Fruit fly (Drosophila melanogaster) whole organism, adult: ENCODE results near the gene CG34302.

Experiments
- CG11617 ChIP-seq: fragments of 200-800 bp; sonication (Bioruptor generic); optimal IDR thresholded peaks from 2 replicates; lab custom pipeline; 2017; ENCODE audit warnings: mild to moderate bottlenecking, missing biosample characterization, missing genetic modification reagents, missing genetic modification characterization
- CG12768 ChIP-seq: fragments of 200-800 bp; sonication (Bioruptor generic); optimal IDR thresholded peaks from 2 replicates; lab custom pipeline; 2017; ENCODE audit warnings: missing biosample characterization, missing genetic modification characterization, mild to moderate bottlenecking, moderate library complexity, missing genetic modification reagents
- CG14711 ChIP-seq: fragments of 200-800 bp; sonication (Bioruptor generic); optimal IDR thresholded peaks from 2 replicates; lab custom pipeline; 2018; ENCODE audit warnings: missing biosample characterization, mild to moderate bottlenecking, missing genetic modification characterization, moderate library complexity
- CG1620 ChIP-seq: fragments of 200-800 bp; sonication (Bioruptor generic); optimal IDR thresholded peaks from 2 replicates; lab custom pipeline; 2016; ENCODE audit warnings: missing biosample characterization, missing genetic modification characterization
- CG33017 ChIP-seq: fragments of 200-800 bp; sonication (Bioruptor generic); optimal IDR thresholded peaks from 2 replicates; lab custom pipeline; 2018; ENCODE audit warnings: missing biosample characterization, mild to moderate bottlenecking, missing genetic modification characterization, moderate library complexity
- CG5204 ChIP-seq: fragments of 200-800 bp; sonication (Bioruptor generic); optimal IDR thresholded peaks from 2 replicates; lab custom pipeline; 2016; ENCODE audit warnings: missing biosample characterization, missing genetic modification characterization
- CG7045 ChIP-seq: fragments of 200-800 bp; sonication (Bioruptor generic); optimal IDR thresholded peaks from 2 replicates; lab custom pipeline; 2017; ENCODE audit warnings: missing biosample characterization, mild to moderate bottlenecking, missing genetic modification characterization
- CG7101 ChIP-seq: fragments of 200-800 bp; sonication (Bioruptor generic); optimal IDR thresholded peaks from 2 replicates; lab custom pipeline; 2018; ENCODE audit warnings: missing biosample characterization, mild to moderate bottlenecking, missing genetic modification characterization, moderate library complexity
- Clk ChIP-seq: fragments of 200-800 bp; sonication (Bioruptor generic); optimal IDR thresholded peaks from 2 replicates; lab custom pipeline; 2017; ENCODE audit warnings: missing biosample characterization, missing genetic modification characterization
- Crg-1 ChIP-seq: fragments of 200-800 bp; sonication (Bioruptor generic); optimal IDR thresholded peaks from 2 replicates; lab custom pipeline; 2016; ENCODE audit warnings: missing biosample characterization, missing genetic modification characterization
- Hr96 ChIP-seq: fragments of 200-800 bp; sonication (Bioruptor generic); optimal IDR thresholded peaks from 2 replicates; lab custom pipeline; 2016; ENCODE audit warnings: missing biosample characterization, missing genetic modification characterization
- Mnt ChIP-seq: fragments of 200-800 bp; sonication (Bioruptor generic); optimal IDR thresholded peaks from 2 replicates; lab custom pipeline; 2016; ENCODE audit warnings: missing biosample characterization, mild to moderate bottlenecking, missing genetic modification characterization
- bab1 ChIP-seq: fragments of 200-800 bp; sonication (Bioruptor generic); optimal IDR thresholded peaks from 3 replicates; lab custom pipeline; 2019; ENCODE audit warnings: missing biosample characterization, mild to moderate bottlenecking, missing genetic modification characterization, moderate library complexity
- cic ChIP-seq: fragments of 200-800 bp; sonication (Bioruptor generic); optimal IDR thresholded peaks from 2 replicates; lab custom pipeline; 2017; ENCODE audit warnings: missing biosample characterization, mild to moderate bottlenecking, missing genetic modification characterization, moderate library complexity
- cnc ChIP-seq, 2 experiments: fragments of >200 bp; optimal IDR thresholded peaks; 2 replicates each; lab custom pipeline; 2017
- kay ChIP-seq: fragments of 200-800 bp; sonication (Bioruptor generic); peaks from one replicate; lab custom pipeline; 2016; ENCODE audit warnings: missing biosample characterization, missing genetic modification characterization, borderline replicate concordance
- ovo ChIP-seq: fragments of 200-800 bp; sonication (Bioruptor generic); optimal IDR thresholded peaks from 2 replicates; lab custom pipeline; 2016; ENCODE audit warnings: missing biosample characterization, missing genetic modification characterization
- pad ChIP-seq: fragments of 200-800 bp; sonication (Bioruptor generic); optimal IDR thresholded peaks from 3 replicates; lab custom pipeline; 2017; ENCODE audit warnings: missing biosample characterization, missing genetic modification characterization, mild to moderate bottlenecking, moderate library complexity, missing genetic modification reagents
- tj ChIP-seq: fragments of 200-800 bp; sonication (Bioruptor generic); optimal IDR thresholded peaks from 3 replicates; lab custom pipeline; 2017; ENCODE audit warnings: missing biosample characterization, mild to moderate bottlenecking, missing genetic modification characterization, moderate library complexity
- toe ChIP-seq: fragments of 200-800 bp; sonication (Bioruptor generic); optimal IDR thresholded peaks from 2 replicates; lab custom pipeline; 2016; ENCODE audit warnings: missing biosample characterization, missing genetic modification characterization

The CG34302 gene

dm6 chr3R:9819777-9820176 is 3.8 kb downstream of the CG34302 start, which contains the start of gene CG9458:
CG9458 (minus strand) TSS chr3R:9819877.
- no peak for TF ChIP-seq Clk (GFP tag; lab: Kevin White, UChicago)
- TF ChIP-seq Crg-1 (GFP tag; lab: Kevin White, UChicago) = no peak
- TF ChIP-seq CG12768 = no peak
- no peak for TF ChIP-seq cnc (optimal IDR thresholded peaks at IDR 0.05; lab: Kevin White, UChicago)
- TF ChIP-seq CG5204 = no peak
- TF ChIP-seq toe (GFP tag; lab: Kevin White, UChicago) = no peak
- no peak for TF ChIP-seq CG7101 (tag; lab: Kevin White, UChicago)
- no peak for TF ChIP-seq cic (GFP tag; lab: Kevin White, UChicago)
- no peak for TF ChIP-seq CG11617 (GFP tag; lab: Kevin White, UChicago)
- no peak for TF ChIP-seq CG33017 (tag; lab: Kevin White, UChicago)
- no peak for TF ChIP-seq CG1620 (GFP tag; lab: Kevin White, UChicago)
- no peak for TF ChIP-seq bab1 (GFP tag; lab: Kevin White, UChicago)

- TF ChIP-seq tj (GFP tag; lab: Kevin White, UChicago) = no peak
- no peak for TF ChIP-seq CG1620 (GFP tag; lab: Kevin White, UChicago)
- no peak for TF ChIP-seq CG7045 (GFP tag; lab: Kevin White, UChicago)
- TF ChIP-seq CG5204 = no peak
- TF ChIP-seq CG33017 (tag; lab: Kevin White, UChicago) = no peak
- no peak for TF ChIP-seq ovo (GFP tag; lab: Kevin White, UChicago)
- TF ChIP-seq Hr96 (GFP tag; lab: Kevin White, UChicago) = no peak
Observed at dm6 chr3R:9818295-9818694, 5.3 kb downstream of the CG34302 start, which contains the start of gene CG9459. CG9459 (minus strand) TSS chr3R:9818395.

- no peak for TF ChIP-seq CG7101 (tag; lab: Kevin White, UChicago)
- TF ChIP-seq Crg-1 (GFP tag; lab: Kevin White, UChicago) = no peak
- no peak for TF ChIP-seq CG7045 (GFP tag; lab: Kevin White, UChicago)
- no peak for TF ChIP-seq CG5204
- TF ChIP-seq CG11617 (GFP tag; lab: Kevin White, UChicago) = no peak
- TF ChIP-seq Mnt = no peak
Observed at dm6 chr3R:9816879-9817278, 6.7 kb downstream of the CG34302 start, which contains the start of gene CG16904. CG16904 (minus strand) TSS chr3R:9816979.

- TF ChIP-seq cnc (optimal IDR thresholded peaks at IDR 0.05; lab: Kevin White, UChicago) = no peak
- no peak for TF ChIP-seq tj (GFP tag; lab: Kevin White, UChicago)
- no peak for TF ChIP-seq CG7101 (tag; lab: Kevin White, UChicago)
- TF ChIP-seq bab1 (GFP tag; lab: Kevin White, UChicago) = no peak
- no peak for TF ChIP-seq CG5204
- no peak for TF ChIP-seq ovo (GFP tag; lab: Kevin White, UChicago)
- no peak for TF ChIP-seq CG12768
- TF ChIP-seq CG7045 (GFP tag; lab: Kevin White, UChicago) = no peak
- no peak for TF ChIP-seq CG1620 (GFP tag; lab: Kevin White, UChicago)
- no peak for TF ChIP-seq Hr96 (GFP tag; lab: Kevin White, UChicago)
- TF ChIP-seq pad (GFP tag; lab: Kevin White, UChicago) = no peak
- TF ChIP-seq cic (GFP tag; lab: Kevin White, UChicago) = no peak
Observed at dm6 chr3R:9813861-9814260, 9.8 kb downstream of the CG34302 start, which contains the start of gene eloF. eloF (plus strand) TSS chr3R:9814161.

dm6 chr3R:9812447-9812846 is 11.2 kb downstream of the CG34302 start, which contains the start of gene CG8534:
CG8534 (plus strand) TSS chr3R:9812747.
- no peak for TF ChIP-seq CG14711 (tag; lab: Kevin White, UChicago)
- TF ChIP-seq CG12768 = no peak
- TF ChIP-seq CG7101 (tag; lab: Kevin White, UChicago) = no peak
- TF ChIP-seq bab1 (GFP tag; lab: Kevin White, UChicago) = no peak

dm6 chr3R:9808946-9809545 is 14.6 kb downstream of the CG34302 start, which contains the start of gene FBXO11:
FBXO11 (minus strand) TSS chr3R:9809368.
- TF ChIP-seq CG33017 (tag; lab: Kevin White, UChicago) (peak; percentile 58), ovo (GFP tag; lab: Kevin White, UChicago) (peak; percentile 2), kay (GFP tag; lab: Kevin White, UChicago) (no peak), CG7101 (tag; lab: Kevin White, UChicago) (peak; percentile 19), CG1620 (GFP tag; lab: Kevin White, UChicago) (no peak), Clk (GFP tag; lab: Kevin White, UChicago) (peak; percentile 37), CG14711 (tag; lab: Kevin White, UChicago) (peak; percentile 32), pad (GFP tag; lab: Kevin White, UChicago) (peak; percentile 87), CG11617 (GFP tag; lab: Kevin White, UChicago) (peak; percentile 86), cic (GFP tag; lab: Kevin White, UChicago) (peak; percentile 81), cnc (optimal IDR thresholded peaks at IDR 0.05; lab: Kevin White, UChicago) (no peak), toe (GFP tag; lab: Kevin White, UChicago) (no peak), bab1 (GFP tag; lab: Kevin White, UChicago) (no peak), Crg-1 (GFP tag; lab: Kevin White, UChicago) (peak; percentile 36), tj (GFP tag; lab: Kevin White, UChicago) (peak; percentile 78), CG12768 (peak; percentile 79), CG5204 (no peak), CG7045 (GFP tag; lab: Kevin White, UChicago) (peak; percentile 68), Hr96 (GFP tag; lab: Kevin White, UChicago) (peak; percentile 67), Mnt (peak; percentile 67)
